Worm (Caenorhabditis elegans): ENCODE results near the gene Y14H12A.1.

- TF ChIP-seq tbx-37 (GFP tag; conservative IDR thresholded peaks at IDR 0.05) (no peak), ama-1 (optimal IDR thresholded peaks at IDR 0.05) (no peak), sea-1 (GFP tag; conservative IDR thresholded peaks at IDR 0.05) (no peak), pes-1 (GFP tag; IDR thresholded peaks at IDR 0.05) (no peak), hnd-1 (tag; optimal IDR thresholded peaks at IDR 0.05) (no peak), F13C5.2 (tag; optimal IDR thresholded peaks at IDR 0.05) (no peak), ceh-36 (tag; optimal IDR thresholded peaks at IDR 0.05) (no peak), hmbx-1 (tag; optimal IDR thresholded peaks at IDR 0.05) (no peak)
These were observed 18.0 kb upstream of the Y14H12A.1 start, which contains the start of gene cank-26 for ce11 chrII:3974953-3975352.
